Worm (Caenorhabditis elegans) whole organism, late embryonic: ENCODE data around the gene lpl-1.

Source experiments
- ama-1 ChIP-seq: fragments of 150-350 bp; optimal IDR thresholded peaks from 2 replicates; lab custom pipeline; 2014
- ceh-31 ChIP-seq: sonication (generic microtip); optimal IDR thresholded peaks from 2 replicates; lab custom pipeline; 2016; ENCODE audit warnings: missing genetic modification characterization, missing compliant biosample characterization
- ceh-34 ChIP-seq: sonication (generic microtip); optimal IDR thresholded peaks from 2 replicates; lab custom pipeline; 2016; ENCODE audit warnings: mild to moderate bottlenecking, missing genetic modification characterization, missing compliant biosample characterization
- elt-4 ChIP-seq: sonication (generic microtip); optimal IDR thresholded peaks from 2 replicates; lab custom pipeline; 2016; ENCODE audit warnings: missing genetic modification characterization, missing compliant biosample characterization
- nfya-1 ChIP-seq: sonication (generic microtip); optimal IDR thresholded peaks from 2 replicates; lab custom pipeline; 2017; ENCODE audit warnings: missing genetic modification characterization, mild to moderate bottlenecking, missing compliant biosample characterization, antibody characterized with exemption, moderate library complexity
- nhr-11 ChIP-seq: fragments of 150-350 bp; optimal IDR thresholded peaks from 2 replicates; lab custom pipeline; 2014; ENCODE audit warnings: missing biosample characterization, missing genetic modification characterization
- npax-4 ChIP-seq: sonication (generic microtip); optimal IDR thresholded peaks from 2 replicates; lab custom pipeline; 2016; ENCODE audit warnings: missing genetic modification characterization, missing compliant biosample characterization
- pha-4 ChIP-seq: fragments of 150-350 bp; optimal IDR thresholded peaks from 2 replicates; lab custom pipeline; 2018; ENCODE audit warnings: missing biosample characterization, missing genetic modification reagents, missing genetic modification characterization

DNA sequence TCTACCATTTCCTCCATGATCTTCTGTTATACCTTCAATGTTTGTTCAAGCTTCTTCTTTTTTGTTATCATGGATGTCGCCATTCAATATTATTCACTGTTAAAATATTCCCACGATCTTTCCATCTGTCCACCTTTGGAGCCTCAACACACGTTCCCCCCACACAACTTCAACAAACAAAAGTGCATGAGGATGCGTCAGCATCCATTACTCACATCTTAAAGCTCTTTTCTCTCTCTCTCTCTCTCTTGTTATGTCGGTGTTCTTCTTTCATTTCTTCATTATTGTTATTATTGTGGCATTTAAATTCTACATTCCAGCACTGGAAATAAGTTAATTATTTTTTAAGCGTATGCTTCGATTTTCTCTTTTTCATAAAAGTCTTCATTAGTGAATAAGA is 20.2 kb upstream of the lpl-1 start:
- TF ChIP-seq npax-4 (no peak), ama-1 (lab: Kevin White, UChicago) (no peak), ceh-34 (tag; lab: Kevin White, UChicago) (no peak), elt-4 (no peak), nhr-11 (no peak), nfya-1 (tag; lab: Kevin White, UChicago) (no peak), pha-4 (tag; lab: Kevin White, UChicago) (no peak), ceh-31 (tag; lab: Kevin White, UChicago) (no peak)
